Fruit fly (Drosophila melanogaster) whole organism, wandering third instar larva: ENCODE measurements around the gene MICU3.

ENCODE experiments used
- Hr83 ChIP-seq: fragments of 200-300 bp; sonication (Bioruptor generic); optimal IDR thresholded peaks from 2 replicates; lab custom pipeline; 2016; ENCODE audit warnings: missing biosample characterization, mild to moderate bottlenecking, missing genetic modification characterization, moderate library complexity; ENCODE audit not compliant: poor library complexity, severe bottlenecking
- Mio ChIP-seq: sonication (Bioruptor generic); optimal IDR thresholded peaks from 2 replicates; lab custom pipeline; 2016; ENCODE audit warnings: missing biosample characterization, missing genetic modification characterization
- sage ChIP-seq: fragments of 200-800 bp; sonication (Bioruptor generic); optimal IDR thresholded peaks from 2 replicates; lab custom pipeline; 2016; ENCODE audit warnings: missing biosample characterization, mild to moderate bottlenecking, missing genetic modification characterization

- TF ChIP-seq sage (GFP tag; lab: Kevin White, UChicago), result no peak
- TF ChIP-seq Mio (GFP tag; lab: Kevin White, UChicago), result no peak
- no peak for TF ChIP-seq Hr83 (GFP tag; lab: Kevin White, UChicago)
These were observed 11.8 kb downstream of the MICU3 start for dm6 chr3R:19858944-19859343.
